Worm (Caenorhabditis elegans) whole organism, young adult: ENCODE measurements around the gene R09D1.12.
A peak's percentile ranks its signal among the peaks of the same experiment; 100 is the strongest.

Experiments used
- B0035.1 ChIP-seq: sonication (generic microtip); optimal IDR thresholded peaks from 2 replicates; lab custom pipeline; 2016; ENCODE audit warnings: missing genetic modification characterization, mild to moderate bottlenecking, missing compliant biosample characterization, missing genotype, missing genetic modification reagents
- F22D6.2 ChIP-seq: sonication (generic microtip); optimal IDR thresholded peaks from 2 replicates; lab custom pipeline; 2016; ENCODE audit warnings: mild to moderate bottlenecking, missing genetic modification characterization, missing compliant biosample characterization
- F55B11.4 ChIP-seq: sonication (generic microtip); optimal IDR thresholded peaks from 2 replicates; lab custom pipeline; 2016; ENCODE audit warnings: missing compliant biosample characterization, missing genetic modification characterization, borderline replicate concordance; ENCODE audit not compliant: insufficient read depth
- T07F8.4 ChIP-seq: sonication (generic microtip); optimal IDR thresholded peaks from 2 replicates; lab custom pipeline; 2016; ENCODE audit warnings: mild to moderate bottlenecking, missing genetic modification characterization, moderate library complexity, missing compliant biosample characterization
- Y56A3A.18 ChIP-seq: fragments of 200-800 bp; sonication (Bioruptor generic); IDR thresholded peaks from 2 replicates; pipeline ENCODE4 v1.3.6; 2022; ENCODE audit warnings: missing genetic modification reagents, missing genetic modification characterization, missing compliant biosample characterization
- Y67H2A.10 ChIP-seq: fragments of 200-800 bp; sonication (Bioruptor generic); conservative IDR thresholded peaks from 2 replicates; pipeline ENCODE4 v1.3.6; 2022; ENCODE audit warnings: missing genetic modification reagents, missing genetic modification characterization, missing compliant biosample characterization
- Y79H2A.3 ChIP-seq: fragments of 200-800 bp; sonication (Bioruptor generic); conservative IDR thresholded peaks from 2 replicates; pipeline ENCODE4 v1.3.6; 2022; ENCODE audit warnings: missing genetic modification reagents, missing genetic modification characterization, missing compliant biosample characterization
- ZK185.1 ChIP-seq: sonication (generic microtip); optimal IDR thresholded peaks from 2 replicates; lab custom pipeline; 2016; ENCODE audit warnings: mild to moderate bottlenecking, missing genetic modification characterization, missing compliant biosample characterization; ENCODE audit not compliant: poor library complexity, severe bottlenecking
- aptf-2 ChIP-seq: fragments of 200-800 bp; sonication (Bioruptor generic); conservative IDR thresholded peaks from 2 replicates; pipeline ENCODE4 v1.3.6; 2022; ENCODE audit warnings: missing genetic modification reagents, missing genetic modification characterization, missing compliant biosample characterization
- atf-7 ChIP-seq: sonication (generic microtip); optimal IDR thresholded peaks from 2 replicates; lab custom pipeline; 2017; ENCODE audit warnings: mild to moderate bottlenecking, missing genetic modification characterization, missing compliant biosample characterization
- attf-3 ChIP-seq: fragments of 200-800 bp; sonication (Bioruptor generic); conservative IDR thresholded peaks from 2 replicates; pipeline ENCODE4 v1.3.6; 2022; ENCODE audit warnings: missing genetic modification reagents, missing genetic modification characterization, missing compliant biosample characterization
- attf-5 ChIP-seq: fragments of 200-800 bp; sonication (Bioruptor generic); optimal IDR thresholded peaks from 2 replicates; lab custom pipeline; 2018; ENCODE audit warnings: mild to moderate bottlenecking, missing genetic modification characterization, missing compliant biosample characterization
- cebp-1 ChIP-seq, 2 experiments: fragments of 200-800 bp in 1 of 2; sonication (Bioruptor generic) in 1 of 2; sonication (generic microtip) in 1 of 2; IDR thresholded peaks in 1 of 2; optimal IDR thresholded peaks in 1 of 2; 2 replicates each; pipeline versions ENCODE4 v1.3.6 to Lab custom; 2017 to 2022; ENCODE audit warnings: missing compliant biosample characterization in 2 of 2, missing genetic modification characterization in 2 of 2, mild to moderate bottlenecking in 1 of 2, missing genetic modification reagents in 1 of 2, moderate library complexity in 1 of 2
- die-1 ChIP-seq: sonication (generic microtip); optimal IDR thresholded peaks from 2 replicates; lab custom pipeline; 2016; ENCODE audit warnings: missing genotype, mild to moderate bottlenecking, missing genetic modification characterization, missing compliant biosample characterization
- dox-1 ChIP-seq: fragments of 200-800 bp; sonication (Bioruptor generic); IDR thresholded peaks from 2 replicates; pipeline ENCODE4 v1.3.6; 2022; ENCODE audit warnings: missing genetic modification reagents, missing genetic modification characterization, missing compliant biosample characterization
- dpl-1 ChIP-seq: fragments of 150-350 bp; optimal IDR thresholded peaks from 2 replicates; lab custom pipeline; 2014; ENCODE audit warnings: missing biosample characterization, missing genetic modification reagents, missing genetic modification characterization
- hlh-12 ChIP-seq: sonication (generic microtip); optimal IDR thresholded peaks from 2 replicates; lab custom pipeline; 2016; ENCODE audit warnings: missing genetic modification characterization, missing compliant biosample characterization
- hmg-20 ChIP-seq: fragments of 200-800 bp; sonication (Bioruptor generic); IDR thresholded peaks from 2 replicates; pipeline ENCODE4 v1.3.6; 2022; ENCODE audit warnings: missing genetic modification reagents, missing genetic modification characterization, missing compliant biosample characterization
- hsf-1 ChIP-seq: fragments of 200-800 bp; sonication (Bioruptor generic); IDR thresholded peaks from 2 replicates; pipeline ENCODE4 v1.3.6; 2022; ENCODE audit warnings: missing genetic modification reagents, missing genetic modification characterization, missing compliant biosample characterization
- lag-1 ChIP-seq: fragments of 200-800 bp; sonication (Bioruptor generic); IDR thresholded peaks from 2 replicates; pipeline ENCODE4 v1.3.6; 2022; ENCODE audit warnings: missing genetic modification reagents, missing genetic modification characterization, missing compliant biosample characterization
- let-526 ChIP-seq: fragments of 200-800 bp; sonication (Bioruptor generic); IDR thresholded peaks from 2 replicates; pipeline ENCODE4 v1.3.6; 2022; ENCODE audit warnings: missing genetic modification reagents, missing genetic modification characterization, missing compliant biosample characterization
- lin-35 ChIP-seq, 3 experiments: fragments of 150-350 bp in 2 of 3; sonication (generic microtip) in 1 of 3; optimal IDR thresholded peaks; 2 replicates each; lab custom pipeline; 2014 to 2018; ENCODE audit warnings: missing biosample characterization in 3 of 3, missing genetic modification characterization in 3 of 3, missing genetic modification reagents in 3 of 3
- lsy-27 ChIP-seq: sonication (generic microtip); optimal IDR thresholded peaks from 2 replicates; lab custom pipeline; 2017; ENCODE audit warnings: missing genetic modification characterization, mild to moderate bottlenecking, missing compliant biosample characterization, antibody characterized with exemption, missing genotype, borderline replicate concordance; ENCODE audit not compliant: insufficient read depth
- madf-8 ChIP-seq: fragments of 200-800 bp; sonication (Bioruptor generic); conservative IDR thresholded peaks from 2 replicates; pipeline ENCODE4 v1.3.6; 2022; ENCODE audit warnings: missing genetic modification reagents, missing genetic modification characterization, missing compliant biosample characterization
- mxl-1 ChIP-seq: sonication (generic microtip); optimal IDR thresholded peaks from 2 replicates; lab custom pipeline; 2016; ENCODE audit warnings: missing genetic modification characterization, missing compliant biosample characterization
- nfya-2 ChIP-seq: fragments of 200-800 bp; sonication (Bioruptor generic); IDR thresholded peaks from 2 replicates; pipeline ENCODE4 v1.3.6; 2022; ENCODE audit warnings: missing genetic modification reagents, missing genetic modification characterization, missing compliant biosample characterization
- nfyb-1 ChIP-seq: fragments of 200-800 bp; sonication (Bioruptor generic); IDR thresholded peaks from 2 replicates; pipeline ENCODE4 v1.3.6; 2022; ENCODE audit warnings: missing genetic modification reagents, missing genetic modification characterization, missing compliant biosample characterization
- nhr-179 ChIP-seq: sonication (generic microtip); optimal IDR thresholded peaks from 2 replicates; lab custom pipeline; 2016; ENCODE audit warnings: mild to moderate bottlenecking, missing genetic modification characterization, missing compliant biosample characterization
- nhr-27 ChIP-seq: fragments of 200-800 bp; sonication (Bioruptor generic); optimal IDR thresholded peaks from 2 replicates; lab custom pipeline; 2018; ENCODE audit warnings: mild to moderate bottlenecking, missing genetic modification characterization, moderate library complexity, missing compliant biosample characterization
- nhr-80 ChIP-seq: sonication (generic microtip); optimal IDR thresholded peaks from 2 replicates; lab custom pipeline; 2016; ENCODE audit warnings: missing genetic modification characterization, missing compliant biosample characterization
- pbrm-1 ChIP-seq: fragments of 200-800 bp; sonication (Bioruptor generic); IDR thresholded peaks from 2 replicates; pipeline ENCODE4 v1.3.6; 2022; ENCODE audit warnings: missing genetic modification reagents, missing genetic modification characterization, missing compliant biosample characterization
- pha-4 ChIP-seq: fragments of 150-350 bp; sonication (generic microtip); optimal IDR thresholded peaks from 2 replicates; lab custom pipeline; 2014; ENCODE audit warnings: missing biosample characterization, missing genetic modification reagents, missing genetic modification characterization
- rcor-1 ChIP-seq: fragments of 200-800 bp; sonication (Bioruptor generic); IDR thresholded peaks from 2 replicates; pipeline ENCODE4 v1.3.6; 2022; ENCODE audit warnings: missing genetic modification reagents, missing genetic modification characterization, missing compliant biosample characterization
- rpc-1 ChIP-seq, 2 experiments: fragments of 150-350 bp in 1 of 2; sonication (generic microtip) in 1 of 2; optimal IDR thresholded peaks; 2 replicates each; lab custom pipeline; 2014 to 2018; ENCODE audit warnings: missing biosample characterization in 1 of 2, missing genetic modification characterization in 1 of 2, missing genetic modification reagents in 1 of 2, missing genotype in 1 of 2
- sea-2 ChIP-seq: fragments of 200-800 bp; sonication (Bioruptor generic); IDR thresholded peaks from 2 replicates; pipeline ENCODE4 v1.3.6; 2022; ENCODE audit warnings: missing genetic modification characterization, missing compliant biosample characterization
- snpc-3.4 ChIP-seq: sonication (generic microtip); optimal IDR thresholded peaks from 2 replicates; lab custom pipeline; 2017; ENCODE audit warnings: missing genetic modification characterization, mild to moderate bottlenecking, missing compliant biosample characterization, antibody characterized with exemption, moderate library complexity, missing genotype, missing genetic modification reagents
- snpc-4 ChIP-seq, 5 experiments: fragments of 150-350 bp in 1 of 5; sonication (generic microtip) in 4 of 5; optimal IDR thresholded peaks; 2 replicates each; lab custom pipeline; 2014 to 2018; ENCODE audit warnings: missing genetic modification characterization in 5 of 5, missing biosample characterization in 3 of 5, antibody characterized with exemption in 2 of 5, mild to moderate bottlenecking in 2 of 5, missing compliant biosample characterization in 2 of 5, missing genotype in 2 of 5, moderate library complexity in 2 of 5, missing genetic modification reagents in 1 of 5
- somi-1 ChIP-seq: fragments of 200-800 bp; sonication (Bioruptor generic); optimal IDR thresholded peaks from 2 replicates; lab custom pipeline; 2018; ENCODE audit warnings: mild to moderate bottlenecking, missing genetic modification characterization, missing compliant biosample characterization
- tbp1 ChIP-seq: fragments of 200-800 bp; sonication (Bioruptor generic); optimal IDR thresholded peaks from 2 replicates; lab custom pipeline; 2018; ENCODE audit warnings: mild to moderate bottlenecking, missing genetic modification characterization, missing compliant biosample characterization
- unc-130 ChIP-seq: sonication (generic microtip); optimal IDR thresholded peaks from 2 replicates; lab custom pipeline; 2016; ENCODE audit warnings: missing genetic modification reagents, missing genetic modification characterization, missing compliant biosample characterization
- unc-62 ChIP-seq: fragments of 150-350 bp; optimal IDR thresholded peaks from 2 replicates; lab custom pipeline; 2014; ENCODE audit warnings: missing biosample characterization, missing genetic modification reagents, missing genetic modification characterization
- zfh-2 ChIP-seq: fragments of 200-800 bp; sonication (Bioruptor generic); conservative IDR thresholded peaks from 2 replicates; pipeline ENCODE4 v1.3.6; 2022; ENCODE audit warnings: missing genetic modification reagents, missing genetic modification characterization, missing compliant biosample characterization
- ztf-6 ChIP-seq: fragments of 200-800 bp; sonication (Bioruptor generic); IDR thresholded peaks from 2 replicates; pipeline ENCODE4 v1.3.6; 2022; ENCODE audit warnings: missing genetic modification reagents, missing genetic modification characterization, missing compliant biosample characterization

Gene R09D1.12

ce11 chrII:9498589-9498988 is 46.5 kb upstream of the R09D1.12 start:
- TF ChIP-seq unc-130 (GFP tag; lab: Kevin White, UChicago) = no peak
- TF ChIP-seq tbp1 (GFP tag; lab: Kevin White, UChicago) = peak; percentile 1
- TF ChIP-seq hlh-12 (tag; lab: Kevin White, UChicago) = no peak
- TF ChIP-seq cebp-1 (GFP tag; IDR thresholded peaks at IDR 0.05; lab: Robert Waterston, UW) = no peak
- peak; percentile 11 for TF ChIP-seq cebp-1 (tag; optimal IDR thresholded peaks at IDR 0.05; lab: Kevin White, UChicago)
- no peak for TF ChIP-seq nhr-179 (tag; lab: Kevin White, UChicago)
- TF ChIP-seq unc-62 (GFP tag; lab: Kevin White, UChicago) = no peak
- no peak for TF ChIP-seq Y56A3A.18 (GFP tag; lab: Robert Waterston, UW)
- TF ChIP-seq F22D6.2 (tag; lab: Kevin White, UChicago) = no peak
- TF ChIP-seq hmg-20 (GFP tag; lab: Robert Waterston, UW) = no peak
- TF ChIP-seq rcor-1 (GFP tag; lab: Robert Waterston, UW) = no peak
- TF ChIP-seq atf-7 (tag; lab: Kevin White, UChicago) = peak; percentile 90
- no peak for TF ChIP-seq somi-1 (GFP tag; lab: Kevin White, UChicago)
- TF ChIP-seq nfyb-1 (GFP tag; lab: Robert Waterston, UW) = no peak
- no peak for TF ChIP-seq nhr-27
- no peak for TF ChIP-seq die-1 (tag; lab: Kevin White, UChicago)
- no peak for TF ChIP-seq Y79H2A.3 (GFP tag; lab: Robert Waterston, UW)
- no peak for TF ChIP-seq pha-4 (tag; lab: Kevin White, UChicago)
- TF ChIP-seq sea-2 (GFP tag; lab: Robert Waterston, UW) = no peak
- no peak for TF ChIP-seq attf-5
- TF ChIP-seq aptf-2 = no peak
- no peak for TF ChIP-seq dpl-1 (GFP tag; lab: Kevin White, UChicago)
- TF ChIP-seq nhr-80 (tag; lab: Kevin White, UChicago) = peak; percentile 63
- no peak for TF ChIP-seq snpc-3.4
- no peak for TF ChIP-seq T07F8.4 (tag; lab: Kevin White, UChicago)
- no peak for TF ChIP-seq attf-3
- no peak for TF ChIP-seq zfh-2
- no peak for TF ChIP-seq Y67H2A.10 (GFP tag; lab: Robert Waterston, UW)
- no peak for TF ChIP-seq ZK185.1 (tag; lab: Kevin White, UChicago)
- no peak for TF ChIP-seq lag-1 (GFP tag; lab: Robert Waterston, UW)
- TF ChIP-seq nfya-2 (GFP tag; lab: Robert Waterston, UW) = no peak

DNA sequence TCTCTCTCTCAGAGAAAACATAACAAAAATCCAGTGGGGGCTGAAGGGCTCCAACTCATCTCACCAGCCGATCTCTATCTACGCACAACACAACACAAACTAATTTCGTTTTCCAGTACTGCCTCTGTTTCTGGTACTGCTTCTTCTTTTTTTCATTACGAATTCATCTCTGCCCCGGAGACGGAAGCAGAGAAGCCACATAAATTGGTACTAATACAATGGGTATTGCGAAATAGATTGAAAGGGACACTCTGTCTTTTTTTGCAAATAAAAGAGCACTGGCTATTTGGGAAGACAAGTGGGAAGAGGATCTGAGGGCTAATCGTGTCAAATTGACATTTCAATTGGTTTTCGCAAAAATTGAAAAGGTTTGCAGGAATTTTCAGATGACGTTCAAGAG is 45.2 kb upstream of the R09D1.12 start:
- TF ChIP-seq hsf-1 (GFP tag; lab: Robert Waterston, UW) (no peak), madf-8 (GFP tag; lab: Robert Waterston, UW) (no peak), rpc-1 (optimal IDR thresholded peaks at IDR 0.05; lab: Kevin White, UChicago) (no peak), rpc-1 (tag; optimal IDR thresholded peaks at IDR 0.05; lab: Kevin White, UChicago) (no peak), ztf-6 (GFP tag; lab: Robert Waterston, UW) (no peak), somi-1 (GFP tag; lab: Kevin White, UChicago) (peak; percentile 18), snpc-4 (GFP tag; optimal IDR thresholded peaks at IDR 0.05; lab: Kevin White, UChicago) (no peak), snpc-4 (tag; optimal IDR thresholded peaks at IDR 0.05; lab: Kevin White, UChicago) (no peak), lin-35 (GFP tag; optimal IDR thresholded peaks at IDR 0.05; lab: Kevin White, UChicago) (no peak), lsy-27 (tag; lab: Kevin White, UChicago) (no peak), B0035.1 (tag; lab: Kevin White, UChicago) (no peak), pbrm-1 (GFP tag; lab: Robert Waterston, UW) (no peak), F55B11.4 (tag; lab: Kevin White, UChicago) (no peak), lag-1 (GFP tag; lab: Robert Waterston, UW) (no peak), mxl-1 (tag; lab: Kevin White, UChicago) (no peak), dox-1 (0 out of 2 replicates have a peak, but pooled peaks have one; percentile 26), let-526 (GFP tag; lab: Robert Waterston, UW) (no peak), snpc-3.4 (no peak), rcor-1 (GFP tag; lab: Robert Waterston, UW) (no peak), unc-62 (GFP tag; lab: Kevin White, UChicago) (no peak), cebp-1 (GFP tag; IDR thresholded peaks at IDR 0.05; lab: Robert Waterston, UW) (peak; percentile 69; the same call in 1 of the 2 replicates), cebp-1 (tag; optimal IDR thresholded peaks at IDR 0.05; lab: Kevin White, UChicago) (peak; percentile 95)
